Worm (Caenorhabditis elegans): ENCODE results near the gene Y22D7AL.6.

The Y22D7AL.6 gene

ce11 chrIII:1558441-1559159 is 46.1 kb upstream of the Y22D7AL.6 start, which contains the start of the genes eelo-1 and Y67D2.2 (continued):
- TF ChIP-seq duxl-1 (tag; optimal IDR thresholded peaks at IDR 0.05; ENCODE audit: poor library complexity), result no peak
- TF ChIP-seq mdl-1 (tag; optimal IDR thresholded peaks at IDR 0.05), result no peak
- TF ChIP-seq unc-39 (tag; optimal IDR thresholded peaks at IDR 0.05), result no peak
- TF ChIP-seq mes-2 (tag; optimal IDR thresholded peaks at IDR 0.05; ENCODE audit: poor library complexity, severe bottlenecking), result peak; percentile 83
- no peak for TF ChIP-seq ceh-62 (tag; optimal IDR thresholded peaks at IDR 0.05)
- peak; percentile 1 for TF ChIP-seq aha-1 (tag)
- TF ChIP-seq mdt-29 (GFP tag; IDR thresholded peaks at IDR 0.05), result no peak
- TF ChIP-seq Y5F2A.4 (GFP tag; optimal IDR thresholded peaks at IDR 0.05), result no peak
- TF ChIP-seq ceh-32 (tag; optimal IDR thresholded peaks at IDR 0.05; ENCODE audit: poor library complexity), result no peak
- no peak for TF ChIP-seq dmd-8 (GFP tag; IDR thresholded peaks at IDR 0.05)
- no peak for TF ChIP-seq vab-7 (GFP tag; IDR thresholded peaks at IDR 0.05)
- TF ChIP-seq F26F4.8 (GFP tag; conservative IDR thresholded peaks at IDR 0.05), result no peak
- TF ChIP-seq gei-8 (GFP tag; optimal IDR thresholded peaks at IDR 0.05), result no peak
- TF ChIP-seq ztf-11 (tag; optimal IDR thresholded peaks at IDR 0.05), result no peak
- no peak for TF ChIP-seq pha-4 (GFP tag; IDR thresholded peaks at IDR 0.05)
- no peak for TF ChIP-seq pha-4 (tag; optimal IDR thresholded peaks at IDR 0.05)
- TF ChIP-seq R02D3.7 (tag; optimal IDR thresholded peaks at IDR 0.05), result no peak
- TF ChIP-seq cey-2 (tag; optimal IDR thresholded peaks at IDR 0.05; ENCODE audit: borderline replicate concordance, insufficient read depth), result no peak
- TF ChIP-seq F44E2.7 (GFP tag; IDR thresholded peaks at IDR 0.05), result no peak
- TF ChIP-seq madf-9 (GFP tag; conservative IDR thresholded peaks at IDR 0.05), result no peak
- peak; percentile 53 for TF ChIP-seq mep-1 (tag; optimal IDR thresholded peaks at IDR 0.05)
- TF ChIP-seq D1046.2 (GFP tag; IDR thresholded peaks at IDR 0.05), result no peak
- peak; percentile 36 for TF ChIP-seq ztf-7 (tag; optimal IDR thresholded peaks at IDR 0.05)
- TF ChIP-seq unc-62 (GFP tag; optimal IDR thresholded peaks at IDR 0.05 in 1 of 2), result peak in 1 of 2 experiments; percentile 93
- TF ChIP-seq unc-62 (tag; optimal IDR thresholded peaks at IDR 0.05), result no peak
- TF ChIP-seq daf-12 (tag; optimal IDR thresholded peaks at IDR 0.05), result no peak
- TF ChIP-seq zag-1 (tag; optimal IDR thresholded peaks at IDR 0.05), result no peak
- TF ChIP-seq nhr-28 (tag; optimal IDR thresholded peaks at IDR 0.05), result no peak
- no peak for TF ChIP-seq unc-130 (GFP tag; optimal IDR thresholded peaks at IDR 0.05)
- no peak for TF ChIP-seq F49E8.2 (tag; optimal IDR thresholded peaks at IDR 0.05; ENCODE audit: borderline replicate concordance)
- TF ChIP-seq hlh-11 (tag; optimal IDR thresholded peaks at IDR 0.05), result no peak
- no peak for TF ChIP-seq Y48G9A.11 (GFP tag; IDR thresholded peaks at IDR 0.05)
- no peak for TF ChIP-seq egl-43 (GFP tag; IDR thresholded peaks at IDR 0.05)
- no peak for TF ChIP-seq daf-16 (GFP tag; optimal IDR thresholded peaks at IDR 0.05)
- TF ChIP-seq daf-16 (tag; optimal IDR thresholded peaks at IDR 0.05), result peak; percentile 18

ce11 chrIII:1570006-1570405 is 34.7 kb upstream of the Y22D7AL.6 start, which contains the start of gene rep-1:
Gene rep-1, plus strand, starts transcription at chrIII:1570306.
- no peak for TF ChIP-seq hmg-1.1 (GFP tag; IDR thresholded peaks at IDR 0.05)
- TF ChIP-seq zfp-3 (GFP tag; conservative IDR thresholded peaks at IDR 0.05), result no peak
- TF ChIP-seq pha-4 (GFP tag; IDR thresholded peaks at IDR 0.05), result no peak
- TF ChIP-seq pha-4 (tag; optimal IDR thresholded peaks at IDR 0.05), result no peak
- no peak for TF ChIP-seq ama-1 (optimal IDR thresholded peaks at IDR 0.05)
- no peak for TF ChIP-seq nhr-41 (GFP tag; IDR thresholded peaks at IDR 0.05)
- TF ChIP-seq hlh-11 (tag; optimal IDR thresholded peaks at IDR 0.05), result no peak
- TF ChIP-seq lin-38 (GFP tag; IDR thresholded peaks at IDR 0.05), result no peak
- TF ChIP-seq daf-8 (GFP tag; IDR thresholded peaks at IDR 0.05), result no peak
- TF ChIP-seq nhr-111 (GFP tag; optimal IDR thresholded peaks at IDR 0.05), result no peak
- TF ChIP-seq skn-1 (tag; optimal IDR thresholded peaks at IDR 0.05), result no peak
- no peak for TF ChIP-seq pqm-1 (tag; optimal IDR thresholded peaks at IDR 0.05)
- TF ChIP-seq zip-11 (GFP tag; IDR thresholded peaks at IDR 0.05), result no peak
- no peak for TF ChIP-seq ceh-20 (GFP tag; IDR thresholded peaks at IDR 0.05)
- no peak for TF ChIP-seq zip-2 (tag; optimal IDR thresholded peaks at IDR 0.05)
- no peak for TF ChIP-seq php-3 (GFP tag; IDR thresholded peaks at IDR 0.05)
- TF ChIP-seq F10B5.3 (tag; optimal IDR thresholded peaks at IDR 0.05), result no peak
- TF ChIP-seq ceh-32 (tag; optimal IDR thresholded peaks at IDR 0.05; ENCODE audit: poor library complexity), result no peak
- TF ChIP-seq dmd-6 (GFP tag; IDR thresholded peaks at IDR 0.05), result no peak
